Fruit fly (Drosophila melanogaster) whole organism, embryonic: ENCODE data around the gene fmt.

Source experiments
- BtbVII ChIP-seq: fragments of 200-800 bp; sonication (Bioruptor generic); optimal IDR thresholded peaks from 3 replicates; lab custom pipeline; 2017; ENCODE audit warnings: missing biosample characterization, mild to moderate bottlenecking, missing genetic modification characterization
- CG10979 ChIP-seq: fragments of 200-800 bp; sonication (Bioruptor generic); optimal IDR thresholded peaks from 2 replicates; lab custom pipeline; 2018; ENCODE audit warnings: missing biosample characterization, mild to moderate bottlenecking, missing genetic modification characterization, moderate library complexity
- CG11456 ChIP-seq: fragments of 200-800 bp; sonication (Bioruptor generic); IDR thresholded peaks from 3 replicates; pipeline ENCODE4 v1.3.6; 2022; ENCODE audit warnings: missing biosample characterization, missing genetic modification characterization
- CG11695 ChIP-seq: fragments of 200-800 bp; sonication (Bioruptor generic); IDR thresholded peaks from 3 replicates; pipeline ENCODE4 v1.3.6; 2022; ENCODE audit warnings: missing biosample characterization, missing genetic modification characterization
- CG12769 ChIP-seq: fragments of 200-800 bp; sonication (Bioruptor generic); optimal IDR thresholded peaks from 2 replicates; lab custom pipeline; 2019; ENCODE audit warnings: missing biosample characterization, mild to moderate bottlenecking, missing genetic modification characterization, moderate library complexity
- CG13123 ChIP-seq: fragments of 200-800 bp; sonication (Bioruptor generic); optimal IDR thresholded peaks from 2 replicates; lab custom pipeline; 2016; ENCODE audit warnings: missing biosample characterization, missing genetic modification characterization
- CG14965 ChIP-seq: fragments of 200-800 bp; sonication (Bioruptor generic); optimal IDR thresholded peaks from 2 replicates; lab custom pipeline; 2016; ENCODE audit warnings: missing biosample characterization, missing genetic modification characterization, borderline replicate concordance
- CG18599 ChIP-seq: fragments of 200-800 bp; sonication (Bioruptor generic); optimal IDR thresholded peaks from 3 replicates; lab custom pipeline; 2017; ENCODE audit warnings: missing biosample characterization, missing genetic modification characterization, mild to moderate bottlenecking, moderate library complexity, missing genetic modification reagents
- CG3163 ChIP-seq: fragments of 200-800 bp; sonication (Bioruptor generic); optimal IDR thresholded peaks from 3 replicates; lab custom pipeline; 2016; ENCODE audit warnings: missing biosample characterization, missing genetic modification characterization
- CG3407 ChIP-seq: fragments of 200-800 bp; sonication (Bioruptor generic); optimal IDR thresholded peaks from 2 replicates; lab custom pipeline; 2018; ENCODE audit warnings: missing biosample characterization, mild to moderate bottlenecking, missing genetic modification characterization
- CG4707 ChIP-seq: fragments of 200-800 bp; sonication (Bioruptor generic); optimal IDR thresholded peaks from 2 replicates; lab custom pipeline; 2018; ENCODE audit warnings: missing biosample characterization, mild to moderate bottlenecking, missing genetic modification characterization, moderate library complexity
- CG4820 ChIP-seq: fragments of 200-800 bp; sonication (Bioruptor generic); optimal IDR thresholded peaks from 3 replicates; lab custom pipeline; 2016; ENCODE audit warnings: missing biosample characterization, missing genetic modification characterization
- CG6654 ChIP-seq: fragments of 200-800 bp; sonication (Bioruptor generic); optimal IDR thresholded peaks from 2 replicates; lab custom pipeline; 2017; ENCODE audit warnings: missing biosample characterization, mild to moderate bottlenecking, missing genetic modification characterization
- CG8478 ChIP-seq: fragments of >200 bp; optimal IDR thresholded peaks from 2 replicates; lab custom pipeline; 2018
- CG9797 ChIP-seq: fragments of 200-800 bp; sonication (Bioruptor generic); optimal IDR thresholded peaks from 3 replicates; lab custom pipeline; 2018; ENCODE audit warnings: missing biosample characterization, mild to moderate bottlenecking, missing genetic modification characterization
- Drgx ChIP-seq: fragments of 200-800 bp; sonication (Bioruptor generic); IDR thresholded peaks from 2 replicates; pipeline ENCODE4 v1.3.6; 2022; ENCODE audit warnings: missing biosample characterization, missing genetic modification characterization
- E2f2 ChIP-seq: fragments of 200-800 bp; sonication (Bioruptor generic); IDR thresholded peaks from 2 replicates; pipeline ENCODE4 v1.3.6; 2022; ENCODE audit warnings: missing biosample characterization, missing genetic modification characterization
- Gug ChIP-seq: fragments of 200-800 bp; sonication (Bioruptor generic); IDR thresholded peaks from 4 replicates; pipeline ENCODE4 v1.3.6; 2022; ENCODE audit warnings: missing biosample characterization, missing genetic modification characterization
- HLH3B ChIP-seq: fragments of 200-800 bp; sonication (Bioruptor generic); IDR thresholded peaks from 2 replicates; pipeline ENCODE4 v1.3.6; 2022; ENCODE audit warnings: missing biosample characterization, missing genetic modification characterization
- Hey ChIP-seq: fragments of 200-800 bp; sonication (Bioruptor generic); optimal IDR thresholded peaks from 3 replicates; lab custom pipeline; 2018; ENCODE audit warnings: missing biosample characterization, mild to moderate bottlenecking, missing genetic modification characterization
- Jarid2 ChIP-seq: fragments of 200-800 bp; sonication (Bioruptor generic); optimal IDR thresholded peaks from 3 replicates; lab custom pipeline; 2017; ENCODE audit warnings: mild to moderate bottlenecking, missing biosample characterization, missing genetic modification reagents, missing genetic modification characterization
- Mad ChIP-seq: fragments of 200-800 bp; sonication (Bioruptor generic); optimal IDR thresholded peaks from 2 replicates; lab custom pipeline; 2016; ENCODE audit warnings: missing biosample characterization, missing genetic modification characterization
- NC2β ChIP-seq: fragments of 200-800 bp; sonication (Bioruptor generic); optimal IDR thresholded peaks from 2 replicates; lab custom pipeline; 2016; ENCODE audit warnings: missing biosample characterization, missing genetic modification characterization
- NfI ChIP-seq: fragments of 200-800 bp; sonication (Bioruptor generic); optimal IDR thresholded peaks from 3 replicates; lab custom pipeline; 2018; ENCODE audit warnings: missing biosample characterization, mild to moderate bottlenecking, missing genetic modification characterization, moderate library complexity
- Opbp ChIP-seq: fragments of 200-800 bp; sonication (Bioruptor generic); IDR thresholded peaks from 3 replicates; pipeline ENCODE4 v1.3.6; 2022; ENCODE audit warnings: missing biosample characterization, missing genetic modification characterization; ENCODE audit not compliant: partially characterized antibody
- PHDP ChIP-seq: fragments of 200-800 bp; sonication (Bioruptor generic); optimal IDR thresholded peaks from 3 replicates; lab custom pipeline; 2018; ENCODE audit warnings: missing biosample characterization, mild to moderate bottlenecking, missing genetic modification characterization, moderate library complexity
- Pdp1 ChIP-seq, 2 experiments: fragments of 200-800 bp; sonication (Bioruptor generic); optimal IDR thresholded peaks; 3 replicates each; lab custom pipeline; 2016; ENCODE audit warnings: missing biosample characterization in 2 of 2, missing genetic modification characterization in 2 of 2, mild to moderate bottlenecking in 1 of 2, moderate library complexity in 1 of 2
- Six4 ChIP-seq: fragments of 200-800 bp; sonication (Bioruptor generic); optimal IDR thresholded peaks from 2 replicates; lab custom pipeline; 2016; ENCODE audit warnings: missing biosample characterization, missing genetic modification characterization
- Sox100B ChIP-seq: fragments of 200-800 bp; sonication (Bioruptor generic); optimal IDR thresholded peaks from 3 replicates; lab custom pipeline; 2018; ENCODE audit warnings: missing biosample characterization, mild to moderate bottlenecking, missing genetic modification characterization
- Trl ChIP-seq, 3 experiments: fragments of >200 bp in 2 of 3; fragments of 200-800 bp in 1 of 3; sonication (Bioruptor generic) in 1 of 3; optimal IDR thresholded peaks; 2 replicates in 1 of 3; 3 replicates in 2 of 3; lab custom pipeline; 2016 to 2017; ENCODE audit warnings: missing biosample characterization in 1 of 3, missing genetic modification characterization in 1 of 3
- Xrp1 ChIP-seq: fragments of 200-800 bp; sonication (Bioruptor generic); IDR thresholded peaks from 2 replicates; pipeline ENCODE4 v1.3.6; 2022; ENCODE audit warnings: missing biosample characterization, missing genetic modification characterization
- ac ChIP-seq: fragments of 200-800 bp; sonication (Bioruptor generic); optimal IDR thresholded peaks from 3 replicates; lab custom pipeline; 2017; ENCODE audit warnings: missing biosample characterization, mild to moderate bottlenecking, missing genetic modification characterization
- ase ChIP-seq: fragments of 200-800 bp; sonication (Bioruptor generic); IDR thresholded peaks from 3 replicates; pipeline ENCODE4 v1.3.6; 2022; ENCODE audit warnings: missing biosample characterization, missing genetic modification characterization
- ash1 ChIP-seq: fragments of 200-800 bp; sonication (Bioruptor generic); optimal IDR thresholded peaks from 2 replicates; lab custom pipeline; 2018; ENCODE audit warnings: missing biosample characterization, mild to moderate bottlenecking, missing genetic modification characterization
- bsh ChIP-seq, 2 experiments: fragments of 200-800 bp; sonication (Bioruptor generic); optimal IDR thresholded peaks; 2 replicates each; lab custom pipeline; 2017 to 2018; ENCODE audit warnings: mild to moderate bottlenecking in 2 of 2, missing biosample characterization in 2 of 2, missing genetic modification characterization in 2 of 2, moderate library complexity in 1 of 2
- en ChIP-seq: fragments of 200-800 bp; sonication (Bioruptor generic); optimal IDR thresholded peaks from 2 replicates; lab custom pipeline; 2016; ENCODE audit warnings: missing biosample characterization, missing genetic modification characterization
- fru ChIP-seq: fragments of >200 bp; optimal IDR thresholded peaks from 2 replicates; lab custom pipeline; 2017
- gce ChIP-seq: fragments of 200-800 bp; sonication (Bioruptor generic); IDR thresholded peaks from 3 replicates; pipeline ENCODE4 v1.3.6; 2022; ENCODE audit warnings: missing biosample characterization, missing genetic modification characterization
- gcm ChIP-seq: fragments of 200-800 bp; sonication (Bioruptor generic); optimal IDR thresholded peaks from 2 replicates; lab custom pipeline; 2019; ENCODE audit warnings: missing biosample characterization, mild to moderate bottlenecking, missing genetic modification characterization, moderate library complexity
- jumu ChIP-seq: fragments of 200-800 bp; sonication (Bioruptor generic); optimal IDR thresholded peaks from 3 replicates; lab custom pipeline; 2016; ENCODE audit warnings: missing biosample characterization, missing genetic modification characterization
- lbe ChIP-seq: fragments of 200-800 bp; sonication (Bioruptor generic); optimal IDR thresholded peaks from 2 replicates; lab custom pipeline; 2016; ENCODE audit warnings: missing biosample characterization, mild to moderate bottlenecking, missing genetic modification characterization
- nom ChIP-seq: fragments of 200-800 bp; sonication (Bioruptor generic); optimal IDR thresholded peaks from 2 replicates; lab custom pipeline; 2017; ENCODE audit warnings: missing biosample characterization, missing genetic modification characterization, mild to moderate bottlenecking, moderate library complexity, missing genetic modification reagents
- oc ChIP-seq: fragments of 200-800 bp; sonication (Bioruptor generic); optimal IDR thresholded peaks from 2 replicates; lab custom pipeline; 2018; ENCODE audit warnings: missing biosample characterization, mild to moderate bottlenecking, missing genetic modification characterization, moderate library complexity
- org-1 ChIP-seq: fragments of 200-800 bp; sonication (Bioruptor generic); optimal IDR thresholded peaks from 2 replicates; lab custom pipeline; 2017; ENCODE audit warnings: missing biosample characterization, missing genetic modification characterization
- p53 ChIP-seq: fragments of 200-800 bp; sonication (Bioruptor generic); optimal IDR thresholded peaks from 2 replicates; lab custom pipeline; 2016; ENCODE audit warnings: missing biosample characterization, missing genetic modification characterization
- sqz ChIP-seq: fragments of 200-800 bp; sonication (Bioruptor generic); optimal IDR thresholded peaks from 3 replicates; lab custom pipeline; 2018; ENCODE audit warnings: missing biosample characterization, mild to moderate bottlenecking, missing genetic modification characterization
- trem ChIP-seq: fragments of 200-800 bp; optimal IDR thresholded peaks from 3 replicates; lab custom pipeline; 2019; ENCODE audit warnings: missing biosample characterization, mild to moderate bottlenecking, missing genetic modification characterization, moderate library complexity
- unc-4 ChIP-seq: fragments of 200-800 bp; sonication (Bioruptor generic); IDR thresholded peaks from 2 replicates; pipeline ENCODE4 v1.3.6; 2022; ENCODE audit warnings: missing biosample characterization, missing genetic modification characterization; ENCODE audit not compliant: partially characterized antibody
- unpg ChIP-seq: fragments of 200-800 bp; sonication (Bioruptor generic); optimal IDR thresholded peaks from 3 replicates; lab custom pipeline; 2018; ENCODE audit warnings: missing biosample characterization, mild to moderate bottlenecking, missing genetic modification characterization, moderate library complexity
- zfh1 ChIP-seq: fragments of 200-800 bp; sonication (Bioruptor generic); IDR thresholded peaks from 3 replicates; pipeline ENCODE4 v1.3.6; 2022; ENCODE audit warnings: missing biosample characterization, missing genetic modification characterization

fmt gene

dm6 chr3L:6218517-6219155 lies 45.0 kb upstream of the fmt start (continued):
- TF ChIP-seq CG10979 (tag; lab: Kevin White, UChicago) (peak; percentile 10), BtbVII (peak; percentile 49), CG6654 (peak; percentile 75), CG18599 (GFP tag; lab: Kevin White, UChicago) (no peak), HLH3B (no peak), Sox100B (GFP tag; lab: Kevin White, UChicago) (peak; percentile 13), CG4820 (GFP tag; lab: Kevin White, UChicago) (no peak), NfI (no peak), Xrp1 (GFP tag; lab: Robert Waterston, UW) (no peak), Jarid2 (peak; percentile 80), zfh1 (GFP tag; lab: Robert Waterston, UW) (no peak), Gug (GFP tag; lab: Robert Waterston, UW) (no peak), CG3407 (GFP tag; lab: Kevin White, UChicago) (no peak), NC2β (GFP tag; lab: Kevin White, UChicago) (no peak), ac (GFP tag; lab: Kevin White, UChicago) (peak; percentile 32), ase (GFP tag; lab: Robert Waterston, UW) (no peak), trem (no peak), fru (lab: Kevin White, UChicago) (no peak), unc-4 (GFP tag; lab: Robert Waterston, UW) (peak; percentile 33), CG11695 (GFP tag; lab: Robert Waterston, UW) (no peak), en (GFP tag; lab: Kevin White, UChicago) (no peak), lbe (peak; percentile 44), unpg (GFP tag; lab: Kevin White, UChicago) (peak; percentile 37), Opbp (GFP tag; lab: Robert Waterston, UW) (peak; percentile 47; the same call in 1 of the 3 replicates), Hey (tag; lab: Kevin White, UChicago) (no peak), CG3163 (GFP tag; lab: Kevin White, UChicago) (peak; percentile 62), sqz (GFP tag; lab: Kevin White, UChicago) (peak; percentile 36), CG13123 (GFP tag; lab: Kevin White, UChicago) (no peak), CG14965 (no peak), jumu (GFP tag; lab: Kevin White, UChicago) (no peak), ash1 (GFP tag; lab: Kevin White, UChicago) (no peak), gce (GFP tag; lab: Robert Waterston, UW) (peak; percentile 64; the same call in 1 of the 3 replicates), CG9797 (no peak), PHDP (tag; lab: Kevin White, UChicago) (peak; percentile 43), Mad (no peak), Pdp1 (GFP tag; optimal IDR thresholded peaks at IDR 0.05; lab: Kevin White, UChicago) (no peak), CG12769 (tag; lab: Kevin White, UChicago) (peak; percentile 21), bsh (GFP tag; optimal IDR thresholded peaks at IDR 0.05; lab: Kevin White, UChicago) (peak in 1 of 2 experiments; percentile 56), CG11456 (no peak), Drgx (GFP tag; lab: Robert Waterston, UW) (peak; percentile 55), Trl (optimal IDR thresholded peaks at IDR 0.05; lab: Kevin White, UChicago) (peak; percentile 70 to 72), Trl (GFP tag; optimal IDR thresholded peaks at IDR 0.05; lab: Kevin White, UChicago) (no peak), gcm (GFP tag; lab: Kevin White, UChicago) (peak; percentile 36), p53 (GFP tag; lab: Kevin White, UChicago) (no peak), E2f2 (GFP tag; lab: Robert Waterston, UW) (0 out of 2 replicates have a peak, but pooled peaks have one; percentile 41), nom (GFP tag; lab: Kevin White, UChicago) (peak; percentile 68), Six4 (GFP tag; lab: Kevin White, UChicago) (no peak), CG8478 (lab: Kevin White, UChicago) (no peak), org-1 (no peak), CG4707 (GFP tag; lab: Kevin White, UChicago) (no peak), oc (peak; percentile 29)
